Worm (Caenorhabditis elegans) whole organism, midembryonic: Measurements from ENCODE around the gene F11D11.21.

ENCODE experiments used
- T22C8.4 ChIP-seq: fragments of 200-800 bp; sonication (Bioruptor generic); IDR thresholded peaks from 2 replicates; pipeline ENCODE4 v1.3.6; 2022; ENCODE audit warnings: missing genetic modification characterization, missing compliant biosample characterization
- cog-1 ChIP-seq: sonication (generic microtip); optimal IDR thresholded peaks from 2 replicates; lab custom pipeline; 2016; ENCODE audit warnings: missing genetic modification characterization, missing compliant biosample characterization
- flt-1 ChIP-seq: fragments of 200-800 bp; sonication (Bioruptor generic); IDR thresholded peaks from 2 replicates; pipeline ENCODE4 v1.3.6; 2022; ENCODE audit warnings: missing genetic modification characterization, missing compliant biosample characterization
- klf-2 ChIP-seq: fragments of 200-800 bp; sonication (Bioruptor generic); conservative IDR thresholded peaks from 2 replicates; pipeline ENCODE4 v1.3.6; 2022; ENCODE audit warnings: missing genetic modification reagents, missing genetic modification characterization, missing compliant biosample characterization
- med-1 ChIP-seq: sonication (generic microtip); optimal IDR thresholded peaks from 2 replicates; lab custom pipeline; 2017; ENCODE audit warnings: missing genetic modification characterization, mild to moderate bottlenecking, missing compliant biosample characterization, antibody characterized with exemption, missing genetic modification reagents; ENCODE audit not compliant: insufficient read depth
- ref-1 ChIP-seq: fragments of 200-800 bp; sonication (Bioruptor generic); conservative IDR thresholded peaks from 2 replicates; pipeline ENCODE4 v1.3.6; 2022; ENCODE audit warnings: missing genetic modification reagents, missing genetic modification characterization, missing compliant biosample characterization
- tab-1 ChIP-seq: fragments of 200-800 bp; sonication (Bioruptor generic); IDR thresholded peaks from 2 replicates; pipeline ENCODE4 v1.3.6; 2022; ENCODE audit warnings: missing genetic modification characterization, missing compliant biosample characterization
- ztf-23 ChIP-seq: fragments of 200-800 bp; sonication (Bioruptor generic); IDR thresholded peaks from 2 replicates; pipeline ENCODE4 v1.3.6; 2022; ENCODE audit warnings: missing genetic modification reagents, missing genetic modification characterization, missing compliant biosample characterization
- ztf-29 ChIP-seq: fragments of 200-800 bp; sonication (Bioruptor generic); IDR thresholded peaks from 2 replicates; pipeline ENCODE4 v1.3.6; 2022; ENCODE audit warnings: missing genetic modification reagents, missing genetic modification characterization, missing compliant biosample characterization

- no peak for TF ChIP-seq T22C8.4 (GFP tag; lab: Robert Waterston, UW)
- TF ChIP-seq ztf-29 (GFP tag; lab: Robert Waterston, UW): no peak
- no peak for TF ChIP-seq tab-1
- TF ChIP-seq ztf-23 (GFP tag; lab: Robert Waterston, UW): no peak
- TF ChIP-seq flt-1 (GFP tag; lab: Robert Waterston, UW): no peak
- no peak for TF ChIP-seq ref-1 (GFP tag; lab: Robert Waterston, UW)
- no peak for TF ChIP-seq klf-2 (GFP tag; lab: Robert Waterston, UW)
- no peak for TF ChIP-seq cog-1 (tag; lab: Kevin White, UChicago)
- TF ChIP-seq med-1: no peak
Observed at ce11 chrV:18721873-18722272, 28.5 kb downstream of the F11D11.21 start.
